Worm (Caenorhabditis elegans) whole organism, early embryonic: ENCODE measurements around the gene F53F4.15.

Experiments
- B0310.2 ChIP-seq: sonication (generic microtip); optimal IDR thresholded peaks from 2 replicates; lab custom pipeline; 2016; ENCODE audit warnings: mild to moderate bottlenecking, missing genetic modification characterization, missing compliant biosample characterization
- F13C5.2 ChIP-seq: sonication (generic microtip); optimal IDR thresholded peaks from 2 replicates; lab custom pipeline; 2017; ENCODE audit warnings: mild to moderate bottlenecking, missing genetic modification characterization, inconsistent platforms, missing compliant biosample characterization
- aly-1 ChIP-seq: sonication (generic microtip); optimal IDR thresholded peaks from 2 replicates; lab custom pipeline; 2016; ENCODE audit warnings: missing genetic modification characterization, missing compliant biosample characterization
- ama-1 ChIP-seq: fragments of 150-350 bp; optimal IDR thresholded peaks from 2 replicates; lab custom pipeline; 2014
- ceh-13 ChIP-seq: fragments of 200-800 bp; sonication (Bioruptor generic); optimal IDR thresholded peaks from 2 replicates; lab custom pipeline; 2018; ENCODE audit warnings: mild to moderate bottlenecking, missing genetic modification characterization, missing compliant biosample characterization
- ceh-36 ChIP-seq: sonication (generic microtip); optimal IDR thresholded peaks from 2 replicates; lab custom pipeline; 2016; ENCODE audit warnings: missing genetic modification characterization, inconsistent platforms, missing compliant biosample characterization
- ets-7 ChIP-seq: sonication (generic microtip); optimal IDR thresholded peaks from 2 replicates; lab custom pipeline; 2016; ENCODE audit warnings: missing genotype, missing genetic modification characterization, missing compliant biosample characterization
- flt-1 ChIP-seq: fragments of 200-800 bp; sonication (Bioruptor generic); IDR thresholded peaks from 2 replicates; pipeline ENCODE4 v1.3.6; 2022; ENCODE audit warnings: missing genetic modification characterization, missing compliant biosample characterization
- hmbx-1 ChIP-seq: sonication (generic microtip); optimal IDR thresholded peaks from 2 replicates; lab custom pipeline; 2016; ENCODE audit warnings: mild to moderate bottlenecking, missing genetic modification characterization, missing compliant biosample characterization
- hmg-4 ChIP-seq: fragments of 200-800 bp; sonication (Bioruptor generic); optimal IDR thresholded peaks from 2 replicates; lab custom pipeline; 2018; ENCODE audit warnings: mild to moderate bottlenecking, missing genetic modification characterization, missing compliant biosample characterization
- hnd-1 ChIP-seq: sonication (generic microtip); optimal IDR thresholded peaks from 2 replicates; lab custom pipeline; 2016; ENCODE audit warnings: missing genetic modification characterization, missing compliant biosample characterization
- pes-1 ChIP-seq: fragments of 200-800 bp; sonication (Bioruptor generic); IDR thresholded peaks from 2 replicates; pipeline ENCODE4 v1.3.6; 2022; ENCODE audit warnings: missing genetic modification reagents, missing genetic modification characterization, missing compliant biosample characterization
- scrt-1 ChIP-seq: fragments of 200-800 bp; sonication (Bioruptor generic); IDR thresholded peaks from 2 replicates; pipeline ENCODE4 v1.3.6; 2022; ENCODE audit warnings: missing genetic modification characterization, missing compliant biosample characterization
- tbx-37 ChIP-seq: fragments of 200-800 bp; sonication (Bioruptor generic); conservative IDR thresholded peaks from 2 replicates; pipeline ENCODE4 v1.3.6; 2022; ENCODE audit warnings: missing genetic modification reagents, missing genetic modification characterization, missing compliant biosample characterization

ce11 chrV:13577463-13577862 is 43.3 kb upstream of the F53F4.15 start:
- no peak for TF ChIP-seq scrt-1 (GFP tag; lab: Robert Waterston, UW)
- no peak for TF ChIP-seq ama-1 (lab: Kevin White, UChicago)
- no peak for TF ChIP-seq ets-7 (tag; lab: Kevin White, UChicago)
- no peak for TF ChIP-seq flt-1 (GFP tag; lab: Robert Waterston, UW)
- TF ChIP-seq hmbx-1 (tag; lab: Kevin White, UChicago) = no peak
- no peak for TF ChIP-seq aly-1
- no peak for TF ChIP-seq B0310.2 (tag; lab: Kevin White, UChicago)
- no peak for TF ChIP-seq pes-1
- no peak for TF ChIP-seq ceh-36 (tag; lab: Kevin White, UChicago)
- TF ChIP-seq tbx-37 (GFP tag; lab: Robert Waterston, UW) = no peak
- no peak for TF ChIP-seq hnd-1 (tag; lab: Kevin White, UChicago)
- no peak for TF ChIP-seq F13C5.2 (tag; lab: Kevin White, UChicago)
- TF ChIP-seq hmg-4 (GFP tag; lab: Kevin White, UChicago) = no peak
- TF ChIP-seq ceh-13 (GFP tag; lab: Kevin White, UChicago) = no peak
